Worm (Caenorhabditis elegans) whole organism, L4 larva: ENCODE data around the gene taf-10.

Experiments
- D1046.2 ChIP-seq: fragments of 200-800 bp; sonication (Bioruptor generic); IDR thresholded peaks from 2 replicates; pipeline ENCODE4 v1.3.6; 2022; ENCODE audit warnings: missing genetic modification characterization, missing compliant biosample characterization
- F26F4.8 ChIP-seq: fragments of 200-800 bp; sonication (Bioruptor generic); conservative IDR thresholded peaks from 2 replicates; pipeline ENCODE4 v1.3.6; 2022; ENCODE audit warnings: missing genetic modification characterization, missing compliant biosample characterization
- F44E2.7 ChIP-seq: fragments of 200-800 bp; sonication (Bioruptor generic); IDR thresholded peaks from 2 replicates; pipeline ENCODE4 v2.1.2; 2022; ENCODE audit warnings: missing genetic modification characterization, missing compliant biosample characterization
- T20F7.1 ChIP-seq: fragments of 200-800 bp; sonication (Bioruptor generic); optimal IDR thresholded peaks from 2 replicates; lab custom pipeline; 2018; ENCODE audit warnings: mild to moderate bottlenecking, missing genetic modification characterization, missing compliant biosample characterization
- T26A8.4 ChIP-seq: fragments of 200-800 bp; sonication (Bioruptor generic); IDR thresholded peaks from 2 replicates; pipeline ENCODE4 v1.3.6; 2022; ENCODE audit warnings: missing genetic modification characterization, missing compliant biosample characterization
- Y5F2A.4 ChIP-seq: fragments of 200-800 bp; sonication (Bioruptor generic); optimal IDR thresholded peaks from 2 replicates; lab custom pipeline; 2018; ENCODE audit warnings: mild to moderate bottlenecking, missing genetic modification characterization, missing compliant biosample characterization
- ZK546.5 ChIP-seq, 2 experiments: sonication (generic microtip); optimal IDR thresholded peaks; 2 replicates each; lab custom pipeline; 2017; ENCODE audit warnings: missing biosample characterization in 2 of 2, missing genetic modification characterization in 2 of 2
- aha-1 ChIP-seq: fragments of 150-350 bp; peaks from one replicate; lab custom pipeline; 2014; ENCODE audit warnings: missing biosample characterization, missing genetic modification characterization
- ama-1 ChIP-seq: fragments of 150-350 bp; optimal IDR thresholded peaks from 2 replicates; lab custom pipeline; 2014; ENCODE audit warnings: inconsistent platforms, mixed read lengths
- arid-1 ChIP-seq: fragments of 200-800 bp; sonication (Bioruptor generic); conservative IDR thresholded peaks from 2 replicates; pipeline ENCODE4 v1.3.6; 2022; ENCODE audit warnings: missing genetic modification reagents, missing genetic modification characterization, missing compliant biosample characterization
- ceh-20 ChIP-seq: fragments of 200-800 bp; sonication (Bioruptor generic); IDR thresholded peaks from 2 replicates; pipeline ENCODE4 v1.3.6; 2022; ENCODE audit warnings: missing genetic modification reagents, missing genetic modification characterization, missing compliant biosample characterization
- ceh-28 ChIP-seq: fragments of 150-350 bp; optimal IDR thresholded peaks from 2 replicates; lab custom pipeline; 2014; ENCODE audit warnings: missing biosample characterization, missing genetic modification reagents, missing genetic modification characterization
- ceh-32 ChIP-seq: sonication (generic microtip); optimal IDR thresholded peaks from 2 replicates; lab custom pipeline; 2016; ENCODE audit warnings: mild to moderate bottlenecking, missing genetic modification characterization, missing compliant biosample characterization; ENCODE audit not compliant: poor library complexity
- ceh-62 ChIP-seq: sonication (generic microtip); optimal IDR thresholded peaks from 2 replicates; lab custom pipeline; 2017; ENCODE audit warnings: missing biosample characterization, missing genetic modification characterization
- ces-1 ChIP-seq: fragments of 150-350 bp; sonication (generic microtip); optimal IDR thresholded peaks from 4 replicates; lab custom pipeline; 2014; ENCODE audit warnings: missing biosample characterization, missing genetic modification reagents, missing genetic modification characterization
- ctbp-1 ChIP-seq: fragments of 200-800 bp; sonication (Bioruptor generic); IDR thresholded peaks from 2 replicates; pipeline ENCODE4 v1.3.6; 2022; ENCODE audit warnings: missing genetic modification reagents, missing genetic modification characterization, missing compliant biosample characterization
- daf-16 ChIP-seq, 3 experiments: sonication (generic microtip); optimal IDR thresholded peaks; 2 replicates each; lab custom pipeline; 2016 to 2017; ENCODE audit warnings: missing genetic modification characterization in 3 of 3, missing genetic modification reagents in 3 of 3, mild to moderate bottlenecking in 2 of 3, missing compliant biosample characterization in 2 of 3, missing biosample characterization in 1 of 3, moderate library complexity in 1 of 3
- daf-8 ChIP-seq: fragments of 200-800 bp; sonication (Bioruptor generic); IDR thresholded peaks from 2 replicates; pipeline ENCODE4 v1.3.6; 2022; ENCODE audit warnings: missing genetic modification characterization, missing compliant biosample characterization
- dmd-9 ChIP-seq: fragments of 200-800 bp; sonication (Bioruptor generic); IDR thresholded peaks from 2 replicates; pipeline ENCODE4 v1.3.6; 2022; ENCODE audit warnings: missing genetic modification reagents, missing genetic modification characterization, missing compliant biosample characterization
- dpl-1 ChIP-seq: fragments of 150-350 bp; optimal IDR thresholded peaks from 2 replicates; lab custom pipeline; 2014; ENCODE audit warnings: missing biosample characterization, missing genetic modification reagents, missing genetic modification characterization
- duxl-1 ChIP-seq: sonication (generic microtip); optimal IDR thresholded peaks from 2 replicates; lab custom pipeline; 2016; ENCODE audit warnings: mild to moderate bottlenecking, missing genetic modification characterization, moderate library complexity, missing compliant biosample characterization; ENCODE audit not compliant: poor library complexity
- hlh-11 ChIP-seq: fragments of 200-800 bp; sonication (Bioruptor generic); optimal IDR thresholded peaks from 2 replicates; lab custom pipeline; 2018; ENCODE audit warnings: mild to moderate bottlenecking, missing genetic modification characterization, missing compliant biosample characterization
- hmg-1.1 ChIP-seq: fragments of 200-800 bp; sonication (Bioruptor generic); IDR thresholded peaks from 2 replicates; pipeline ENCODE4 v1.3.6; 2022; ENCODE audit warnings: missing genetic modification reagents, missing genetic modification characterization, missing compliant biosample characterization
- jun-1 ChIP-seq: fragments of 150-350 bp; optimal IDR thresholded peaks from 2 replicates; lab custom pipeline; 2014; ENCODE audit warnings: missing biosample characterization, missing genetic modification reagents, missing genetic modification characterization
- lim-7 ChIP-seq: fragments of 200-800 bp; sonication (Bioruptor generic); IDR thresholded peaks from 2 replicates; pipeline ENCODE4 v1.3.6; 2022; ENCODE audit warnings: missing genetic modification characterization, missing compliant biosample characterization
- lin-13 ChIP-seq: fragments of 150-350 bp; optimal IDR thresholded peaks from 2 replicates; lab custom pipeline; 2014; ENCODE audit warnings: missing biosample characterization, missing genetic modification reagents, missing genetic modification characterization
- lin-38 ChIP-seq: fragments of 200-800 bp; sonication (Bioruptor generic); IDR thresholded peaks from 2 replicates; pipeline ENCODE4 v1.3.6; 2022; ENCODE audit warnings: missing genetic modification reagents, missing genetic modification characterization, missing compliant biosample characterization
- lsy-2 ChIP-seq, 2 experiments: fragments of 150-350 bp in 1 of 2; sonication (generic microtip) in 1 of 2; optimal IDR thresholded peaks; 2 replicates each; lab custom pipeline; 2014 to 2017; ENCODE audit warnings: missing biosample characterization in 2 of 2, missing genetic modification characterization in 2 of 2
- mdt-29 ChIP-seq: fragments of 200-800 bp; sonication (Bioruptor generic); IDR thresholded peaks from 2 replicates; pipeline ENCODE4 v1.3.6; 2022; ENCODE audit warnings: missing genetic modification reagents, missing genetic modification characterization, missing compliant biosample characterization
- mep-1 ChIP-seq: fragments of 150-350 bp; sonication (generic microtip); optimal IDR thresholded peaks from 3 replicates; lab custom pipeline; 2014; ENCODE audit warnings: missing biosample characterization, missing genetic modification characterization
- mxl-2 ChIP-seq: fragments of 200-800 bp; sonication (Bioruptor generic); conservative IDR thresholded peaks from 2 replicates; pipeline ENCODE4 v1.3.6; 2022; ENCODE audit warnings: missing genetic modification reagents, missing genetic modification characterization, missing compliant biosample characterization
- nhr-102 ChIP-seq: sonication (generic microtip); optimal IDR thresholded peaks from 2 replicates; lab custom pipeline; 2016; ENCODE audit warnings: mild to moderate bottlenecking, missing genetic modification characterization, moderate library complexity, missing compliant biosample characterization
- nhr-237 ChIP-seq: sonication (generic microtip); optimal IDR thresholded peaks from 2 replicates; lab custom pipeline; 2017; ENCODE audit warnings: missing biosample characterization, missing genetic modification characterization
- nhr-28 ChIP-seq: fragments of 150-350 bp; optimal IDR thresholded peaks from 2 replicates; lab custom pipeline; 2014; ENCODE audit warnings: missing biosample characterization, missing genetic modification characterization
- nhr-48 ChIP-seq: sonication (generic microtip); optimal IDR thresholded peaks from 2 replicates; lab custom pipeline; 2016; ENCODE audit warnings: mild to moderate bottlenecking, missing genetic modification characterization, missing compliant biosample characterization
- nhr-77 ChIP-seq: fragments of 150-350 bp; optimal IDR thresholded peaks from 2 replicates; lab custom pipeline; 2014; ENCODE audit warnings: missing biosample characterization, missing genetic modification characterization
- pqm-1 ChIP-seq: sonication (generic microtip); optimal IDR thresholded peaks from 2 replicates; lab custom pipeline; 2017; ENCODE audit warnings: missing biosample characterization, missing genetic modification characterization
- saeg-2 ChIP-seq: fragments of 200-800 bp; sonication (Bioruptor generic); IDR thresholded peaks from 2 replicates; pipeline ENCODE4 v1.3.6; 2022; ENCODE audit warnings: missing genetic modification reagents, missing genetic modification characterization, missing compliant biosample characterization
- sdz-12 ChIP-seq: fragments of 200-800 bp; sonication (Bioruptor generic); optimal IDR thresholded peaks from 2 replicates; lab custom pipeline; 2018; ENCODE audit warnings: mild to moderate bottlenecking, missing genetic modification characterization, missing compliant biosample characterization
- snpc-1.2 ChIP-seq: fragments of 200-800 bp; sonication (Bioruptor generic); IDR thresholded peaks from 2 replicates; pipeline ENCODE4 v1.3.6; 2022; ENCODE audit warnings: missing genetic modification reagents, missing genetic modification characterization, missing compliant biosample characterization
- snpc-4 ChIP-seq: fragments of 150-350 bp; optimal IDR thresholded peaks from 2 replicates; lab custom pipeline; 2014; ENCODE audit warnings: missing biosample characterization, missing genetic modification characterization
- spr-1 ChIP-seq: sonication (generic microtip); optimal IDR thresholded peaks from 2 replicates; lab custom pipeline; 2016; ENCODE audit warnings: mild to moderate bottlenecking, missing genetic modification characterization, missing compliant biosample characterization
- tra-1 ChIP-seq: fragments of 200-800 bp; sonication (Bioruptor generic); IDR thresholded peaks from 2 replicates; pipeline ENCODE4 v1.3.6; 2022; ENCODE audit warnings: missing genetic modification reagents, missing genetic modification characterization, missing compliant biosample characterization
- zag-1 ChIP-seq: fragments of 150-350 bp; optimal IDR thresholded peaks from 2 replicates; lab custom pipeline; 2014; ENCODE audit warnings: missing biosample characterization, missing genetic modification characterization
- zfp-2 ChIP-seq: sonication (generic microtip); optimal IDR thresholded peaks from 2 replicates; lab custom pipeline; 2016; ENCODE audit warnings: mild to moderate bottlenecking, missing genetic modification characterization, missing compliant biosample characterization
- zfp-3 ChIP-seq: fragments of 200-800 bp; sonication (Bioruptor generic); conservative IDR thresholded peaks from 2 replicates; pipeline ENCODE4 v1.3.6; 2022; ENCODE audit warnings: missing genetic modification reagents, missing genetic modification characterization, missing compliant biosample characterization
- zip-11 ChIP-seq: fragments of 200-800 bp; sonication (Bioruptor generic); IDR thresholded peaks from 2 replicates; pipeline ENCODE4 v1.3.6; 2022; ENCODE audit warnings: missing genetic modification characterization, missing compliant biosample characterization
- ztf-11 ChIP-seq: fragments of 150-350 bp; optimal IDR thresholded peaks from 2 replicates; lab custom pipeline; 2014; ENCODE audit warnings: missing biosample characterization, missing genetic modification characterization

The taf-10 gene

DNA sequence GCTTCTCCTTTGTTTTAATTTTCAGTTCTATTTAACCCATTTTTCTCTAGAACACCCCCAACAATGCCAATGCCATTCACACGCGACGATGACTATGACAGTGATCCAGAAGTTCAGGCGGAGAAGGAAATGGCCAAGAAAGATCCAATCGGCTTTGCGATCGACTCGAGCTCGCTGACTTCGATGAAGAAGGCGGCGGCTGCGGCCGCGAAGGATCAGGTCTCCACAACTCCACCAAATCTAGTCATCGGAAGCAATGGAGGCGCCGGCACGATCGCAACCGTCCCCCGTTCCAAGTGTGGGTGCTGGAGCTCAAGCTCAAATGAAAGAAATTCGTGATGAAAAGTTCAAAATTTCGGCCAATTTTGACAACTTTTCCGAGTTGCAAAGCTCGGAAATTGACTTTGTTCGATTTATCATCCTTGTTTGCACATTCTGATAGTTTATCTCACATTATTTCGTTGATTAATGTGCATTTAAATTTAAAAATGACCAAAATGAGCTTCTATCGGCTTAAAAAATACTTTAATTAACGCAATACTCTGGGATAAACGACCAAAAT is 1.1 kb downstream of the taf-10 start, which contains the start of gene K03B4.2 (continued):
- TF ChIP-seq ceh-28 (tag; lab: Kevin White, UChicago) = no peak
- no peak for TF ChIP-seq dmd-9 (GFP tag; lab: Robert Waterston, UW)
- TF ChIP-seq sdz-12 (GFP tag; lab: Kevin White, UChicago) = no peak
- 0 out of 2 replicates have a peak, but pooled peaks have one; percentile 21 for TF ChIP-seq T26A8.4 (GFP tag; lab: Robert Waterston, UW)
- no peak for TF ChIP-seq ceh-32 (tag; lab: Kevin White, UChicago)
- no peak for TF ChIP-seq saeg-2 (GFP tag; lab: Robert Waterston, UW)
- TF ChIP-seq ces-1 (GFP tag; lab: Kevin White, UChicago) = no peak
- TF ChIP-seq zfp-3 (GFP tag; lab: Robert Waterston, UW) = no peak
- no peak for TF ChIP-seq ceh-62 (tag; lab: Kevin White, UChicago)
- TF ChIP-seq zip-11 (GFP tag; lab: Robert Waterston, UW) = no peak
- no peak for TF ChIP-seq Y5F2A.4 (GFP tag; lab: Kevin White, UChicago)
- no peak for TF ChIP-seq nhr-237
- no peak for TF ChIP-seq F44E2.7 (GFP tag; lab: Robert Waterston, UW)
- TF ChIP-seq D1046.2 (GFP tag; lab: Robert Waterston, UW) = 0 out of 2 replicates have a peak, but pooled peaks have one; percentile 48
- no peak for TF ChIP-seq T20F7.1 (GFP tag; lab: Kevin White, UChicago)
- TF ChIP-seq ztf-11 (tag; lab: Kevin White, UChicago) = no peak
- TF ChIP-seq daf-8 = no peak
- no peak for TF ChIP-seq spr-1 (tag; lab: Kevin White, UChicago)
- no peak for TF ChIP-seq zag-1 (tag; lab: Kevin White, UChicago)
- no peak for TF ChIP-seq snpc-4 (tag; lab: Kevin White, UChicago)
- peak; percentile 5 for TF ChIP-seq ama-1 (lab: Kevin White, UChicago)
- no peak for TF ChIP-seq ceh-20 (GFP tag; lab: Robert Waterston, UW)
- peak; percentile 94 for TF ChIP-seq aha-1 (tag; lab: Kevin White, UChicago)
- no peak for TF ChIP-seq snpc-1.2
- TF ChIP-seq daf-16 (GFP tag; optimal IDR thresholded peaks at IDR 0.05; lab: Kevin White, UChicago) = no peak
- peak; percentile 19 for TF ChIP-seq daf-16 (tag; optimal IDR thresholded peaks at IDR 0.05; lab: Kevin White, UChicago)
- no peak for TF ChIP-seq mxl-2 (GFP tag; lab: Robert Waterston, UW)
- no peak for TF ChIP-seq jun-1 (tag; lab: Kevin White, UChicago)
- 0 out of 2 replicates have a peak, but pooled peaks have one; percentile 26 for TF ChIP-seq F26F4.8 (GFP tag; lab: Robert Waterston, UW)

DNA sequence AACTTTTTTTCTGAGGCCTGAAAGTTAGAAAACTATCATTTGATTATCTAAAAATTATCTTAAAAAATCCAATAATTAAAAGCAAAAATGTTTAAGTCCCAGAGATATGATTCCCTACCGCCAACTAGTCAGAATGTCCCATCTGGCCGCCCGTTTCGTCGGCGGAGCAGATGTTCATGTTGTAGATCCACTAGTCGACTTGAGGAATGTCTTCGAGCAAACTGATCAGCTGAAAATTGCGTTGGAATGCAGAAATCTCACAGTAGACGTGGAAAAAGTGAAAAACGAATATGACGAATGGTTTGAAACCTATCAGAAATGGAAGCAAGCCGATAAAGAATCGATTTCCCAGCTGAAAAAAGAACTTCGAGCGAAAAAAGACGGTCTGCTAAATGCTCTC is 2.3 kb downstream of the taf-10 start, which contains the start of gene K03B4.1:
K03B4.1 (plus strand) TSS at position 97 of the 400 bp plus-strand sequence.
- no peak for TF ChIP-seq nhr-48 (tag; lab: Kevin White, UChicago)
- no peak for TF ChIP-seq mxl-2 (GFP tag; lab: Robert Waterston, UW)
- TF ChIP-seq lim-7 (GFP tag; lab: Robert Waterston, UW) = no peak
- TF ChIP-seq lin-38 (GFP tag; lab: Robert Waterston, UW) = no peak
- peak; percentile 42 for TF ChIP-seq ama-1 (lab: Kevin White, UChicago)
- TF ChIP-seq mdt-29 = no peak
- TF ChIP-seq T26A8.4 (GFP tag; lab: Robert Waterston, UW) = peak; percentile 30; the same call in 1 of the 2 replicates
- no peak for TF ChIP-seq ceh-28 (tag; lab: Kevin White, UChicago)
- peak in 1 of 2 experiments; percentile 14 for TF ChIP-seq lsy-2 (tag; optimal IDR thresholded peaks at IDR 0.05; lab: Kevin White, UChicago)
- no peak for TF ChIP-seq ZK546.5 (tag; optimal IDR thresholded peaks at IDR 0.05; lab: Kevin White, UChicago)
- TF ChIP-seq nhr-237 = no peak
- no peak for TF ChIP-seq hlh-11 (tag; lab: Kevin White, UChicago)
- TF ChIP-seq saeg-2 (GFP tag; lab: Robert Waterston, UW) = 0 out of 2 replicates have a peak, but pooled peaks have one; percentile 30
- TF ChIP-seq nhr-77 (tag; lab: Kevin White, UChicago) = no peak
- TF ChIP-seq hmg-1.1 (GFP tag; lab: Robert Waterston, UW) = no peak
- no peak for TF ChIP-seq daf-8
- no peak for TF ChIP-seq arid-1 (GFP tag; lab: Robert Waterston, UW)
- TF ChIP-seq pqm-1 (tag; lab: Kevin White, UChicago) = no peak
- no peak for TF ChIP-seq dpl-1 (GFP tag; lab: Kevin White, UChicago)
- TF ChIP-seq tra-1 (GFP tag; lab: Robert Waterston, UW) = no peak
- TF ChIP-seq ceh-62 (tag; lab: Kevin White, UChicago) = no peak
- no peak for TF ChIP-seq zfp-2 (tag; lab: Kevin White, UChicago)
- peak; percentile 11 for TF ChIP-seq nhr-102 (tag; lab: Kevin White, UChicago)
- no peak for TF ChIP-seq snpc-4 (tag; lab: Kevin White, UChicago)
- no peak for TF ChIP-seq duxl-1 (tag; lab: Kevin White, UChicago)
- no peak for TF ChIP-seq nhr-28 (tag; lab: Kevin White, UChicago)
- TF ChIP-seq sdz-12 (GFP tag; lab: Kevin White, UChicago) = peak; percentile 72
- no peak for TF ChIP-seq lin-13
- TF ChIP-seq mep-1 = no peak
- TF ChIP-seq ctbp-1 (GFP tag; lab: Robert Waterston, UW) = no peak
- no peak for TF ChIP-seq ztf-11 (tag; lab: Kevin White, UChicago)
